Worm (Caenorhabditis elegans) whole organism, late embryonic: ENCODE measurements around the gene cest-19.

ENCODE experiments used
- C38D4.7 ChIP-seq: fragments of 200-800 bp; sonication (Bioruptor generic); optimal IDR thresholded peaks from 2 replicates; lab custom pipeline; 2018; ENCODE audit warnings: mild to moderate bottlenecking, missing genetic modification characterization, moderate library complexity, missing compliant biosample characterization
- F13H6.1 ChIP-seq: sonication (generic microtip); optimal IDR thresholded peaks from 2 replicates; lab custom pipeline; 2016; ENCODE audit warnings: missing genetic modification characterization, missing compliant biosample characterization
- K02D7.2 ChIP-seq: sonication (generic microtip); optimal IDR thresholded peaks from 2 replicates; lab custom pipeline; 2017; ENCODE audit warnings: mild to moderate bottlenecking, missing genetic modification characterization, missing compliant biosample characterization
- T23F11.4 ChIP-seq: fragments of 200-800 bp; sonication (Bioruptor generic); optimal IDR thresholded peaks from 2 replicates; lab custom pipeline; 2018; ENCODE audit warnings: mild to moderate bottlenecking, missing genetic modification characterization, missing compliant biosample characterization
- Y22D7AL.16 ChIP-seq: sonication (generic microtip); optimal IDR thresholded peaks from 2 replicates; lab custom pipeline; 2016; ENCODE audit warnings: missing genetic modification characterization, missing compliant biosample characterization
- ahr-1 ChIP-seq: sonication (generic microtip); optimal IDR thresholded peaks from 2 replicates; lab custom pipeline; 2016; ENCODE audit warnings: missing genetic modification characterization, missing compliant biosample characterization
- ama-1 ChIP-seq: fragments of 150-350 bp; optimal IDR thresholded peaks from 2 replicates; lab custom pipeline; 2014
- ceh-18 ChIP-seq: sonication (generic microtip); optimal IDR thresholded peaks from 2 replicates; lab custom pipeline; 2016; ENCODE audit warnings: missing genetic modification characterization, missing compliant biosample characterization
- ceh-2 ChIP-seq: sonication (generic microtip); optimal IDR thresholded peaks from 2 replicates; lab custom pipeline; 2016; ENCODE audit warnings: missing genotype, missing genetic modification characterization, missing compliant biosample characterization
- ceh-22 ChIP-seq: sonication (generic microtip); optimal IDR thresholded peaks from 2 replicates; lab custom pipeline; 2017; ENCODE audit warnings: missing biosample characterization, missing genetic modification characterization
- ceh-34 ChIP-seq: sonication (generic microtip); optimal IDR thresholded peaks from 2 replicates; lab custom pipeline; 2016; ENCODE audit warnings: mild to moderate bottlenecking, missing genetic modification characterization, missing compliant biosample characterization
- ceh-45 ChIP-seq: fragments of 200-800 bp; sonication (Bioruptor generic); IDR thresholded peaks from 2 replicates; pipeline ENCODE4 v1.3.6; 2022; ENCODE audit warnings: missing genetic modification reagents, missing genetic modification characterization, missing compliant biosample characterization
- ceh-9 ChIP-seq: sonication (generic microtip); optimal IDR thresholded peaks from 2 replicates; lab custom pipeline; 2016; ENCODE audit warnings: mild to moderate bottlenecking, missing genetic modification characterization, inconsistent platforms, missing compliant biosample characterization
- che-1 ChIP-seq: sonication (generic microtip); optimal IDR thresholded peaks from 2 replicates; lab custom pipeline; 2016; ENCODE audit warnings: mild to moderate bottlenecking, missing genetic modification characterization, missing compliant biosample characterization
- dmd-4 ChIP-seq: sonication (generic microtip); optimal IDR thresholded peaks from 2 replicates; lab custom pipeline; 2016; ENCODE audit warnings: borderline replicate concordance, missing genetic modification characterization, missing compliant biosample characterization
- dve-1 ChIP-seq: sonication (generic microtip); optimal IDR thresholded peaks from 2 replicates; lab custom pipeline; 2017; ENCODE audit warnings: antibody characterized with exemption, mild to moderate bottlenecking, missing genetic modification characterization, missing compliant biosample characterization
- elt-2 ChIP-seq: sonication (generic microtip); optimal IDR thresholded peaks from 2 replicates; lab custom pipeline; 2016; ENCODE audit warnings: missing genetic modification reagents, missing genetic modification characterization, missing compliant biosample characterization
- ets-4 ChIP-seq: sonication (generic microtip); optimal IDR thresholded peaks from 2 replicates; lab custom pipeline; 2016; ENCODE audit warnings: missing genetic modification characterization, missing compliant biosample characterization
- fkh-10 ChIP-seq: fragments of 150-350 bp; optimal IDR thresholded peaks from 2 replicates; lab custom pipeline; 2014; ENCODE audit warnings: missing biosample characterization, missing genetic modification reagents, missing genetic modification characterization
- fkh-6 ChIP-seq: sonication (generic microtip); optimal IDR thresholded peaks from 2 replicates; lab custom pipeline; 2016; ENCODE audit warnings: missing genetic modification characterization, missing compliant biosample characterization
- gmeb-2 ChIP-seq: sonication (generic microtip); optimal IDR thresholded peaks from 2 replicates; lab custom pipeline; 2016; ENCODE audit warnings: missing genetic modification characterization, inconsistent platforms, missing compliant biosample characterization
- hlh-13 ChIP-seq: fragments of 200-800 bp; sonication (Bioruptor generic); optimal IDR thresholded peaks from 2 replicates; lab custom pipeline; 2018; ENCODE audit warnings: mild to moderate bottlenecking, missing genetic modification characterization, missing compliant biosample characterization
- hlh-30 ChIP-seq: sonication (generic microtip); optimal IDR thresholded peaks from 2 replicates; lab custom pipeline; 2017; ENCODE audit warnings: antibody characterized with exemption, missing genetic modification characterization, missing compliant biosample characterization; ENCODE audit not compliant: insufficient read depth
- hlh-6 ChIP-seq: sonication (generic microtip); optimal IDR thresholded peaks from 2 replicates; lab custom pipeline; 2016; ENCODE audit warnings: missing genotype, missing genetic modification characterization, missing compliant biosample characterization
- hlh-8 ChIP-seq: sonication (generic microtip); optimal IDR thresholded peaks from 2 replicates; lab custom pipeline; 2016; ENCODE audit warnings: missing genotype, missing genetic modification characterization, missing compliant biosample characterization
- lin-11 ChIP-seq: fragments of 200-800 bp; sonication (Bioruptor generic); optimal IDR thresholded peaks from 2 replicates; lab custom pipeline; 2018; ENCODE audit warnings: mild to moderate bottlenecking, missing genetic modification characterization, missing compliant biosample characterization
- mec-3 ChIP-seq: sonication (generic microtip); optimal IDR thresholded peaks from 2 replicates; lab custom pipeline; 2016; ENCODE audit warnings: borderline replicate concordance, missing genetic modification characterization, missing compliant biosample characterization
- nfya-1 ChIP-seq: sonication (generic microtip); optimal IDR thresholded peaks from 2 replicates; lab custom pipeline; 2017; ENCODE audit warnings: missing genetic modification characterization, mild to moderate bottlenecking, missing compliant biosample characterization, antibody characterized with exemption, moderate library complexity
- nhr-11 ChIP-seq: fragments of 150-350 bp; optimal IDR thresholded peaks from 2 replicates; lab custom pipeline; 2014; ENCODE audit warnings: missing biosample characterization, missing genetic modification characterization
- npax-4 ChIP-seq: sonication (generic microtip); optimal IDR thresholded peaks from 2 replicates; lab custom pipeline; 2016; ENCODE audit warnings: missing genetic modification characterization, missing compliant biosample characterization
- odd-2 ChIP-seq: sonication (generic microtip); optimal IDR thresholded peaks from 2 replicates; lab custom pipeline; 2017; ENCODE audit warnings: antibody characterized with exemption, mild to moderate bottlenecking, missing genetic modification characterization, missing compliant biosample characterization
- pha-2 ChIP-seq: sonication (generic microtip); optimal IDR thresholded peaks from 2 replicates; lab custom pipeline; 2017; ENCODE audit warnings: mild to moderate bottlenecking, missing genetic modification characterization, missing compliant biosample characterization
- pha-4 ChIP-seq: fragments of 150-350 bp; optimal IDR thresholded peaks from 2 replicates; lab custom pipeline; 2018; ENCODE audit warnings: missing biosample characterization, missing genetic modification reagents, missing genetic modification characterization
- ref-2 ChIP-seq: sonication (generic microtip); optimal IDR thresholded peaks from 2 replicates; lab custom pipeline; 2016; ENCODE audit warnings: missing genetic modification characterization, missing compliant biosample characterization
- rnt-1 ChIP-seq: sonication (generic microtip); optimal IDR thresholded peaks from 2 replicates; lab custom pipeline; 2016; ENCODE audit warnings: missing genetic modification characterization, missing compliant biosample characterization
- sdc-2 ChIP-seq: sonication (generic microtip); optimal IDR thresholded peaks from 2 replicates; lab custom pipeline; 2016; ENCODE audit warnings: missing genotype, missing genetic modification characterization, missing compliant biosample characterization
- syd-9 ChIP-seq: sonication (generic microtip); optimal IDR thresholded peaks from 2 replicates; lab custom pipeline; 2016; ENCODE audit warnings: mild to moderate bottlenecking, missing genetic modification characterization, moderate library complexity, missing compliant biosample characterization
- tbx-2 ChIP-seq: sonication (generic microtip); optimal IDR thresholded peaks from 2 replicates; lab custom pipeline; 2016; ENCODE audit warnings: missing genetic modification characterization, missing compliant biosample characterization
- tbx-7 ChIP-seq: sonication (generic microtip); optimal IDR thresholded peaks from 2 replicates; lab custom pipeline; 2016; ENCODE audit warnings: missing genotype, missing genetic modification characterization, missing compliant biosample characterization
- unc-3 ChIP-seq, 2 experiments: fragments of 200-800 bp in 1 of 2; sonication (Bioruptor generic) in 1 of 2; sonication (generic microtip) in 1 of 2; conservative IDR thresholded peaks in 1 of 2; optimal IDR thresholded peaks in 1 of 2; 2 replicates each; pipeline versions ENCODE4 v1.3.6 to Lab custom; 2016 to 2022; ENCODE audit warnings: missing compliant biosample characterization in 2 of 2, missing genetic modification characterization in 2 of 2, missing genetic modification reagents in 1 of 2
- unc-42 ChIP-seq: sonication (generic microtip); optimal IDR thresholded peaks from 2 replicates; lab custom pipeline; 2016; ENCODE audit warnings: missing genotype, missing genetic modification characterization, missing compliant biosample characterization

The cest-19 gene

ce11 chrX:7005919-7006318 is 29.9 kb downstream of the cest-19 start:
- no peak for TF ChIP-seq ama-1 (lab: Kevin White, UChicago)
- TF ChIP-seq hlh-6 (tag; lab: Kevin White, UChicago): no peak
- no peak for TF ChIP-seq fkh-6 (tag; lab: Kevin White, UChicago)
- TF ChIP-seq ahr-1 (tag; lab: Kevin White, UChicago): no peak
- TF ChIP-seq sdc-2: no peak
- no peak for TF ChIP-seq rnt-1 (tag; lab: Kevin White, UChicago)
- no peak for TF ChIP-seq ceh-9 (tag; lab: Kevin White, UChicago)
- no peak for TF ChIP-seq hlh-8 (tag; lab: Kevin White, UChicago)
- no peak for TF ChIP-seq lin-11 (tag; lab: Kevin White, UChicago)
- no peak for TF ChIP-seq ceh-22 (tag; lab: Kevin White, UChicago)
- no peak for TF ChIP-seq ceh-2 (tag; lab: Kevin White, UChicago)
- no peak for TF ChIP-seq ceh-45 (GFP tag; lab: Robert Waterston, UW)
- no peak for TF ChIP-seq C38D4.7 (GFP tag; lab: Kevin White, UChicago)
- TF ChIP-seq unc-3 (GFP tag; conservative IDR thresholded peaks at IDR 0.05; lab: Robert Waterston, UW): no peak
- TF ChIP-seq unc-3 (tag; optimal IDR thresholded peaks at IDR 0.05; lab: Kevin White, UChicago): no peak
- no peak for TF ChIP-seq T23F11.4 (GFP tag; lab: Kevin White, UChicago)
- no peak for TF ChIP-seq ref-2 (tag; lab: Kevin White, UChicago)
- TF ChIP-seq unc-42: no peak
- TF ChIP-seq elt-2: no peak
- TF ChIP-seq, all 69 proteins: peak for 0

- TF ChIP-seq hlh-30 (tag; lab: Kevin White, UChicago): no peak
- no peak for TF ChIP-seq gmeb-2 (tag; lab: Kevin White, UChicago)
- no peak for TF ChIP-seq dve-1 (tag; lab: Kevin White, UChicago)
- TF ChIP-seq C38D4.7 (GFP tag; lab: Kevin White, UChicago): no peak
- TF ChIP-seq ceh-22 (tag; lab: Kevin White, UChicago): no peak
- no peak for TF ChIP-seq nfya-1 (tag; lab: Kevin White, UChicago)
- no peak for TF ChIP-seq syd-9 (tag; lab: Kevin White, UChicago)
These were observed 30.4 kb downstream of the cest-19 start, which contains the start of gene tyra-2 for ce11 chrX:7005475-7005874. Gene tyra-2, minus strand, starts transcription at chrX:7005575.

ce11 chrX:7001933-7002332 is 33.9 kb downstream of the cest-19 start:
- TF ChIP-seq dmd-4 (tag; lab: Kevin White, UChicago): no peak
- TF ChIP-seq C38D4.7 (GFP tag; lab: Kevin White, UChicago): no peak
- no peak for TF ChIP-seq odd-2
- no peak for TF ChIP-seq nhr-11 (tag; lab: Kevin White, UChicago)
- no peak for TF ChIP-seq sdc-2
- no peak for TF ChIP-seq mec-3
- TF ChIP-seq elt-2: no peak
- TF ChIP-seq lin-11 (tag; lab: Kevin White, UChicago): no peak
- TF ChIP-seq nfya-1 (tag; lab: Kevin White, UChicago): no peak
- no peak for TF ChIP-seq hlh-8 (tag; lab: Kevin White, UChicago)
- no peak for TF ChIP-seq K02D7.2 (tag; lab: Kevin White, UChicago)
- no peak for TF ChIP-seq pha-2
- no peak for TF ChIP-seq fkh-6 (tag; lab: Kevin White, UChicago)
- TF ChIP-seq ceh-34 (tag; lab: Kevin White, UChicago): no peak
- TF ChIP-seq ahr-1 (tag; lab: Kevin White, UChicago): no peak

ce11 chrX:6996448-6996847 is 39.4 kb downstream of the cest-19 start, which contains the start of the genes F01E11.20 and tsp-16:
Gene F01E11.20, minus strand, starts transcription at chrX:6996548.
Gene tsp-16, minus strand, starts transcription at chrX:6996620.
- TF ChIP-seq hlh-13 (GFP tag; lab: Kevin White, UChicago): no peak
- peak; percentile 17 for TF ChIP-seq ceh-34 (tag; lab: Kevin White, UChicago)

ce11 chrX:6991427-6991826 is 44.4 kb downstream of the cest-19 start, which contains the start of gene ugt-57:
Gene ugt-57, plus strand, starts transcription at chrX:6991727.
- no peak for TF ChIP-seq rnt-1 (tag; lab: Kevin White, UChicago)
- TF ChIP-seq lin-11 (tag; lab: Kevin White, UChicago): no peak
- TF ChIP-seq F13H6.1: no peak
- TF ChIP-seq unc-42: no peak
- TF ChIP-seq tbx-7 (tag; lab: Kevin White, UChicago): no peak
- TF ChIP-seq T23F11.4 (GFP tag; lab: Kevin White, UChicago): no peak
- no peak for TF ChIP-seq ceh-18 (tag; lab: Kevin White, UChicago)
- no peak for TF ChIP-seq Y22D7AL.16 (tag; lab: Kevin White, UChicago)
- TF ChIP-seq fkh-10: no peak
- TF ChIP-seq syd-9 (tag; lab: Kevin White, UChicago): no peak
- no peak for TF ChIP-seq hlh-6 (tag; lab: Kevin White, UChicago)
- TF ChIP-seq gmeb-2 (tag; lab: Kevin White, UChicago): no peak
- no peak for TF ChIP-seq che-1 (tag; lab: Kevin White, UChicago)
- TF ChIP-seq ets-4 (tag; lab: Kevin White, UChicago): no peak
- TF ChIP-seq ceh-22 (tag; lab: Kevin White, UChicago): no peak
- no peak for TF ChIP-seq pha-4
- TF ChIP-seq npax-4 (tag; lab: Kevin White, UChicago): no peak
- TF ChIP-seq tbx-2 (tag; lab: Kevin White, UChicago): no peak
